Fruit fly (Drosophila melanogaster) whole organism, prepupa: Measurements from ENCODE around the gene NimB1.

Experiments used
- Blimp-1 ChIP-seq: fragments of 200-800 bp; sonication (Bioruptor generic); optimal IDR thresholded peaks from 3 replicates; lab custom pipeline; 2017; ENCODE audit warnings: missing biosample characterization, missing genetic modification characterization, mild to moderate bottlenecking, moderate library complexity, missing genetic modification reagents
- CG10631 ChIP-seq: fragments of 200-800 bp; sonication (Bioruptor generic); optimal IDR thresholded peaks from 2 replicates; lab custom pipeline; 2016; ENCODE audit warnings: missing biosample characterization, missing genetic modification characterization
- CG10669 ChIP-seq: fragments of 200-800 bp; sonication (Bioruptor generic); optimal IDR thresholded peaks from 3 replicates; lab custom pipeline; 2018; ENCODE audit warnings: missing biosample characterization, mild to moderate bottlenecking, missing genetic modification characterization, moderate library complexity
- CG11294 ChIP-seq: fragments of 200-800 bp; sonication (Bioruptor generic); IDR thresholded peaks from 2 replicates; pipeline ENCODE4 v1.3.6; 2022; ENCODE audit warnings: missing biosample characterization, missing genetic modification characterization
- CG11762 ChIP-seq: fragments of 200-800 bp; sonication (Bioruptor generic); optimal IDR thresholded peaks from 3 replicates; lab custom pipeline; 2016; ENCODE audit warnings: missing biosample characterization, missing genetic modification characterization; ENCODE audit not compliant: insufficient read depth
- CG15336 ChIP-seq: fragments of 200-800 bp; sonication (Bioruptor generic); IDR thresholded peaks from 2 replicates; pipeline ENCODE4 v1.3.6; 2022; ENCODE audit warnings: missing biosample characterization, missing genetic modification characterization
- CG3032 ChIP-seq: fragments of 200-800 bp; optimal IDR thresholded peaks from 2 replicates; lab custom pipeline; 2019; ENCODE audit warnings: missing biosample characterization, mild to moderate bottlenecking, missing genetic modification characterization, moderate library complexity
- CG32006 ChIP-seq: fragments of 200-800 bp; sonication (Bioruptor generic); optimal IDR thresholded peaks from 3 replicates; lab custom pipeline; 2017; ENCODE audit warnings: missing biosample characterization, mild to moderate bottlenecking, missing genetic modification characterization
- CG34406 ChIP-seq: fragments of 200-800 bp; sonication (Bioruptor generic); optimal IDR thresholded peaks from 3 replicates; lab custom pipeline; 2016; ENCODE audit warnings: missing biosample characterization, missing genetic modification characterization
- CG3919 ChIP-seq: fragments of 200-800 bp; sonication (Bioruptor generic); optimal IDR thresholded peaks from 3 replicates; lab custom pipeline; 2016; ENCODE audit warnings: missing biosample characterization, missing genetic modification characterization
- CG4318 ChIP-seq: fragments of 200-800 bp; sonication (Bioruptor generic); optimal IDR thresholded peaks from 3 replicates; lab custom pipeline; 2017; ENCODE audit warnings: missing biosample characterization, mild to moderate bottlenecking, missing genetic modification characterization
- CG6163 ChIP-seq: fragments of 200-800 bp; sonication (Bioruptor generic); IDR thresholded peaks from 3 replicates; pipeline ENCODE4 v1.3.6; 2022; ENCODE audit warnings: missing biosample characterization, missing genetic modification characterization
- CG6276 ChIP-seq: fragments of 200-800 bp; sonication (Bioruptor generic); optimal IDR thresholded peaks from 2 replicates; lab custom pipeline; 2017; ENCODE audit warnings: missing biosample characterization, mild to moderate bottlenecking, missing genetic modification characterization
- CG6792 ChIP-seq: fragments of 200-800 bp; sonication (Bioruptor generic); optimal IDR thresholded peaks from 3 replicates; lab custom pipeline; 2016; ENCODE audit warnings: missing biosample characterization, missing genetic modification characterization
- CG6808 ChIP-seq: fragments of 200-800 bp; sonication (Bioruptor generic); optimal IDR thresholded peaks from 3 replicates; lab custom pipeline; 2017; ENCODE audit warnings: missing biosample characterization, missing genetic modification characterization, mild to moderate bottlenecking, moderate library complexity, missing genetic modification reagents
- CG7368 ChIP-seq: fragments of 200-800 bp; sonication (Bioruptor generic); optimal IDR thresholded peaks from 3 replicates; lab custom pipeline; 2016; ENCODE audit warnings: missing biosample characterization, missing genetic modification characterization
- CG8119 ChIP-seq: fragments of 200-800 bp; sonication (Bioruptor generic); IDR thresholded peaks from 3 replicates; pipeline ENCODE4 v1.3.6; 2022; ENCODE audit warnings: missing biosample characterization, missing genetic modification characterization
- CG8632 ChIP-seq: fragments of 200-800 bp; sonication (Bioruptor generic); optimal IDR thresholded peaks from 3 replicates; lab custom pipeline; 2016; ENCODE audit warnings: missing biosample characterization, missing genetic modification characterization
- CG9139 ChIP-seq: fragments of 200-800 bp; sonication (Bioruptor generic); optimal IDR thresholded peaks from 3 replicates; lab custom pipeline; 2017; ENCODE audit warnings: missing biosample characterization, mild to moderate bottlenecking, missing genetic modification characterization
- Eip78C ChIP-seq: fragments of 200-800 bp; sonication (Bioruptor generic); peaks from one replicate; lab custom pipeline; 2016; ENCODE audit warnings: missing biosample characterization, missing genetic modification characterization
- Ets21C ChIP-seq: fragments of 200-800 bp; sonication (Bioruptor generic); optimal IDR thresholded peaks from 3 replicates; lab custom pipeline; 2016; ENCODE audit warnings: missing biosample characterization, missing genetic modification characterization
- Gug ChIP-seq: fragments of 200-800 bp; sonication (Bioruptor generic); IDR thresholded peaks from 2 replicates; pipeline ENCODE4 v1.3.6; 2022; ENCODE audit warnings: missing biosample characterization, missing genetic modification characterization
- Hr38 ChIP-seq: sonication (Bioruptor generic); optimal IDR thresholded peaks from 2 replicates; lab custom pipeline; 2016; ENCODE audit warnings: missing biosample characterization, missing genetic modification characterization
- Hr39 ChIP-seq: fragments of 200-800 bp; sonication (Bioruptor generic); optimal IDR thresholded peaks from 2 replicates; lab custom pipeline; 2016; ENCODE audit warnings: missing biosample characterization, missing genetic modification characterization
- Hr4 ChIP-seq: fragments of 200-800 bp; sonication (Bioruptor generic); optimal IDR thresholded peaks from 3 replicates; lab custom pipeline; 2016; ENCODE audit warnings: missing biosample characterization, missing genetic modification characterization
- Lpt ChIP-seq: fragments of 200-800 bp; sonication (Bioruptor generic); optimal IDR thresholded peaks from 3 replicates; lab custom pipeline; 2016; ENCODE audit warnings: missing biosample characterization, missing genetic modification characterization
- Met ChIP-seq: fragments of 200-800 bp; sonication (Bioruptor generic); optimal IDR thresholded peaks from 3 replicates; lab custom pipeline; 2016; ENCODE audit warnings: missing biosample characterization, missing genetic modification characterization
- OdsH ChIP-seq: fragments of 200-800 bp; sonication (Bioruptor generic); optimal IDR thresholded peaks from 3 replicates; lab custom pipeline; 2016; ENCODE audit warnings: missing biosample characterization, missing genetic modification characterization
- Sox14 ChIP-seq: fragments of 200-800 bp; sonication (Bioruptor generic); optimal IDR thresholded peaks from 3 replicates; lab custom pipeline; 2016; ENCODE audit warnings: missing biosample characterization, missing genetic modification characterization
- Sox15 ChIP-seq: fragments of 200-800 bp; sonication (Bioruptor generic); optimal IDR thresholded peaks from 3 replicates; lab custom pipeline; 2016; ENCODE audit warnings: missing biosample characterization, missing genetic modification characterization
- achi ChIP-seq: fragments of 200-800 bp; sonication (Bioruptor generic); optimal IDR thresholded peaks from 3 replicates; lab custom pipeline; 2016; ENCODE audit warnings: missing biosample characterization, missing genetic modification characterization
- acj6 ChIP-seq: fragments of 200-800 bp; sonication (Bioruptor generic); optimal IDR thresholded peaks from 3 replicates; lab custom pipeline; 2016; ENCODE audit warnings: missing biosample characterization, missing genetic modification characterization
- dac ChIP-seq: fragments of 200-800 bp; sonication (Bioruptor generic); optimal IDR thresholded peaks from 2 replicates; lab custom pipeline; 2017; ENCODE audit warnings: missing biosample characterization, mild to moderate bottlenecking, missing genetic modification characterization
- eg ChIP-seq: fragments of 200-800 bp; sonication (Bioruptor generic); IDR thresholded peaks from 3 replicates; pipeline ENCODE4 v1.3.6; 2022; ENCODE audit warnings: missing biosample characterization, missing genetic modification characterization
- fd59A ChIP-seq: fragments of 200-800 bp; sonication (Bioruptor generic); optimal IDR thresholded peaks from 2 replicates; lab custom pipeline; 2017; ENCODE audit warnings: missing biosample characterization, mild to moderate bottlenecking, missing genetic modification characterization, missing genetic modification reagents
- fkh ChIP-seq: fragments of 200-800 bp; sonication (Bioruptor generic); optimal IDR thresholded peaks from 3 replicates; lab custom pipeline; 2017; ENCODE audit warnings: missing biosample characterization, mild to moderate bottlenecking, missing genetic modification characterization, moderate library complexity
- lz ChIP-seq: fragments of 200-800 bp; sonication (Bioruptor generic); optimal IDR thresholded peaks from 3 replicates; lab custom pipeline; 2016; ENCODE audit warnings: missing biosample characterization, missing genetic modification characterization
- net ChIP-seq: fragments of 200-800 bp; sonication (Bioruptor generic); optimal IDR thresholded peaks from 3 replicates; lab custom pipeline; 2016; ENCODE audit warnings: missing biosample characterization, missing genetic modification characterization
- pdm3 ChIP-seq: fragments of 200-800 bp; sonication (Bioruptor generic); optimal IDR thresholded peaks from 3 replicates; lab custom pipeline; 2016; ENCODE audit warnings: missing biosample characterization, missing genetic modification characterization
- salr ChIP-seq, 2 experiments: fragments of 200-800 bp; sonication (Bioruptor generic); optimal IDR thresholded peaks; 3 replicates each; lab custom pipeline; 2016 to 2018; ENCODE audit warnings: missing biosample characterization in 2 of 2, missing genetic modification characterization in 2 of 2, mild to moderate bottlenecking in 1 of 2
- svp ChIP-seq: fragments of 200-800 bp; sonication (Bioruptor generic); peaks from one replicate; lab custom pipeline; 2016; ENCODE audit warnings: missing biosample characterization, missing genetic modification characterization

NimB1 gene

dm6 chr2L:13928461-13928860 lies 34.8 kb upstream of the NimB1 start:
- TF ChIP-seq svp (GFP tag; lab: Kevin White, UChicago) (no peak), CG6163 (GFP tag; lab: Robert Waterston, UW) (no peak), Sox15 (GFP tag; lab: Kevin White, UChicago) (no peak), Eip78C (peak; percentile 55), CG15336 (GFP tag; lab: Robert Waterston, UW) (peak; percentile 61), Gug (GFP tag; lab: Robert Waterston, UW) (no peak), Ets21C (GFP tag; lab: Kevin White, UChicago) (no peak), CG32006 (GFP tag; lab: Kevin White, UChicago) (peak; percentile 12), dac (no peak), CG6276 (GFP tag; lab: Kevin White, UChicago) (peak; percentile 63), CG7368 (no peak), net (peak; percentile 6), Hr38 (no peak), pdm3 (GFP tag; lab: Kevin White, UChicago) (no peak), salr (GFP tag; optimal IDR thresholded peaks at IDR 0.05; lab: Kevin White, UChicago) (no peak), CG3919 (GFP tag; lab: Kevin White, UChicago) (no peak)

- TF ChIP-seq CG3919 (GFP tag; lab: Kevin White, UChicago) (peak; percentile 3), fkh (GFP tag; lab: Kevin White, UChicago) (no peak), lz (GFP tag; lab: Kevin White, UChicago) (no peak), Met (GFP tag; lab: Kevin White, UChicago) (no peak), Hr39 (no peak), CG6276 (GFP tag; lab: Kevin White, UChicago) (peak; percentile 34), CG6163 (GFP tag; lab: Robert Waterston, UW) (no peak), CG8632 (peak; percentile 38), Lpt (GFP tag; lab: Kevin White, UChicago) (no peak), CG8119 (peak; percentile 73), CG10631 (GFP tag; lab: Kevin White, UChicago) (peak; percentile 12), CG3032 (tag; lab: Kevin White, UChicago) (no peak), CG7368 (no peak), CG9139 (GFP tag; lab: Kevin White, UChicago) (no peak), CG15336 (GFP tag; lab: Robert Waterston, UW) (peak; percentile 81), pdm3 (GFP tag; lab: Kevin White, UChicago) (peak; percentile 10), CG32006 (GFP tag; lab: Kevin White, UChicago) (no peak), CG34406 (GFP tag; lab: Kevin White, UChicago) (peak; percentile 5), OdsH (GFP tag; lab: Kevin White, UChicago) (peak; percentile 50), CG6792 (GFP tag; lab: Kevin White, UChicago) (peak; percentile 35), CG4318 (GFP tag; lab: Kevin White, UChicago) (no peak), fd59A (GFP tag; lab: Kevin White, UChicago) (no peak), acj6 (GFP tag; lab: Kevin White, UChicago) (peak; percentile 37), CG6808 (GFP tag; lab: Kevin White, UChicago) (no peak), Blimp-1 (no peak), Eip78C (peak; percentile 69), eg (GFP tag; lab: Robert Waterston, UW) (peak; percentile 78), svp (GFP tag; lab: Kevin White, UChicago) (peak; percentile 57), net (peak; percentile 18), CG11762 (GFP tag; lab: Kevin White, UChicago) (no peak), CG10669 (GFP tag; lab: Kevin White, UChicago) (peak; percentile 6), achi (peak; percentile 18), Hr4 (GFP tag; lab: Kevin White, UChicago) (peak; percentile 30), CG11294 (GFP tag; lab: Robert Waterston, UW) (peak; percentile 22; the same call in 1 of the 2 replicates), Sox14 (GFP tag; lab: Kevin White, UChicago) (no peak)
These were observed 32.0 kb upstream of the NimB1 start, which contains the start of gene CG42711 for dm6 chr2L:13931318-13931717. Gene CG42711, minus strand, starts transcription at chr2L:13931362.
